Fruit fly (Drosophila melanogaster) whole organism, embryonic: ENCODE results near the gene CG11986.

ENCODE experiments used
- CG10209 ChIP-seq: fragments of 200-800 bp; sonication (Bioruptor generic); optimal IDR thresholded peaks from 3 replicates; lab custom pipeline; 2017; ENCODE audit warnings: missing biosample characterization, mild to moderate bottlenecking, missing genetic modification characterization, missing genetic modification reagents
- CG11504 ChIP-seq: fragments of 200-800 bp; sonication (Bioruptor generic); optimal IDR thresholded peaks from 3 replicates; lab custom pipeline; 2019; ENCODE audit warnings: missing biosample characterization, mild to moderate bottlenecking, missing genetic modification characterization, moderate library complexity
- CG11696 ChIP-seq: fragments of 200-800 bp; sonication (Bioruptor generic); IDR thresholded peaks from 2 replicates; pipeline ENCODE4 v1.3.6; 2022; ENCODE audit warnings: missing biosample characterization, missing genetic modification characterization
- CG12155 ChIP-seq: fragments of 200-800 bp; sonication (Bioruptor generic); optimal IDR thresholded peaks from 3 replicates; lab custom pipeline; 2016; ENCODE audit warnings: missing biosample characterization, missing genetic modification characterization
- CG12391 ChIP-seq: fragments of 200-800 bp; sonication (Bioruptor generic); optimal IDR thresholded peaks from 3 replicates; lab custom pipeline; 2018; ENCODE audit warnings: missing biosample characterization, mild to moderate bottlenecking, missing genetic modification characterization, moderate library complexity
- CG15011 ChIP-seq: fragments of 200-800 bp; sonication (Bioruptor generic); optimal IDR thresholded peaks from 3 replicates; lab custom pipeline; 2018; ENCODE audit warnings: missing biosample characterization, mild to moderate bottlenecking, missing genetic modification characterization
- CG16779 ChIP-seq: fragments of 200-800 bp; sonication (Bioruptor generic); IDR thresholded peaks from 2 replicates; pipeline ENCODE4 v1.3.6; 2022; ENCODE audit warnings: missing biosample characterization, missing genetic modification characterization
- CG17361 ChIP-seq: fragments of 200-800 bp; sonication (Bioruptor generic); IDR thresholded peaks from 3 replicates; pipeline ENCODE4 v1.3.6; 2022; ENCODE audit warnings: missing biosample characterization, missing genetic modification characterization
- CG18599 ChIP-seq: fragments of 200-800 bp; sonication (Bioruptor generic); optimal IDR thresholded peaks from 3 replicates; lab custom pipeline; 2017; ENCODE audit warnings: missing biosample characterization, missing genetic modification characterization, mild to moderate bottlenecking, moderate library complexity, missing genetic modification reagents
- CG18619 ChIP-seq: fragments of 200-800 bp; sonication (Bioruptor generic); optimal IDR thresholded peaks from 3 replicates; lab custom pipeline; 2017; ENCODE audit warnings: missing biosample characterization, mild to moderate bottlenecking, missing genetic modification characterization
- CG3163 ChIP-seq: fragments of 200-800 bp; sonication (Bioruptor generic); optimal IDR thresholded peaks from 3 replicates; lab custom pipeline; 2016; ENCODE audit warnings: missing biosample characterization, missing genetic modification characterization
- CG32767 ChIP-seq: fragments of 200-800 bp; sonication (Bioruptor generic); IDR thresholded peaks from 2 replicates; pipeline ENCODE4 v1.3.6; 2022; ENCODE audit warnings: missing biosample characterization, missing genetic modification characterization
- CG4282 ChIP-seq: fragments of 200-800 bp; sonication (Bioruptor generic); optimal IDR thresholded peaks from 2 replicates; lab custom pipeline; 2016; ENCODE audit warnings: missing biosample characterization, missing genetic modification characterization
- CG6791 ChIP-seq: fragments of 200-800 bp; sonication (Bioruptor generic); IDR thresholded peaks from 3 replicates; pipeline ENCODE4 v1.3.6; 2022; ENCODE audit warnings: missing biosample characterization, missing genetic modification characterization; ENCODE audit not compliant: partially characterized antibody
- CG7271 ChIP-seq: fragments of 200-800 bp; sonication (Bioruptor generic); optimal IDR thresholded peaks from 2 replicates; lab custom pipeline; 2018; ENCODE audit warnings: missing biosample characterization, mild to moderate bottlenecking, missing genetic modification characterization, moderate library complexity
- CG7357 ChIP-seq: fragments of 200-800 bp; sonication (Bioruptor generic); IDR thresholded peaks from 3 replicates; pipeline ENCODE4 v1.3.6; 2022; ENCODE audit warnings: missing biosample characterization, missing genetic modification characterization
- CG7839 ChIP-seq: fragments of 200-800 bp; sonication (Bioruptor generic); optimal IDR thresholded peaks from 3 replicates; lab custom pipeline; 2018; ENCODE audit warnings: missing biosample characterization, mild to moderate bottlenecking, missing genetic modification characterization, moderate library complexity
- CG9817 ChIP-seq: fragments of 200-800 bp; sonication (Bioruptor generic); optimal IDR thresholded peaks from 2 replicates; lab custom pipeline; 2018; ENCODE audit warnings: missing biosample characterization, mild to moderate bottlenecking, missing genetic modification characterization, moderate library complexity
- CG9876 ChIP-seq: fragments of 200-800 bp; sonication (Bioruptor generic); optimal IDR thresholded peaks from 2 replicates; lab custom pipeline; 2016; ENCODE audit warnings: missing biosample characterization, missing genetic modification characterization
- CHES-1-like ChIP-seq: fragments of 200-800 bp; sonication (Bioruptor generic); optimal IDR thresholded peaks from 2 replicates; lab custom pipeline; 2016; ENCODE audit warnings: missing biosample characterization, missing genetic modification characterization
- D19A ChIP-seq: fragments of 200-800 bp; optimal IDR thresholded peaks from 3 replicates; lab custom pipeline; 2019; ENCODE audit warnings: missing biosample characterization, mild to moderate bottlenecking, missing genetic modification characterization, moderate library complexity
- D19B ChIP-seq: fragments of 200-800 bp; sonication (Bioruptor generic); optimal IDR thresholded peaks from 2 replicates; lab custom pipeline; 2017; ENCODE audit warnings: missing biosample characterization, mild to moderate bottlenecking, missing genetic modification characterization
- Dref ChIP-seq: fragments of 200-800 bp; sonication (Bioruptor generic); IDR thresholded peaks from 2 replicates; pipeline ENCODE4 v1.3.6; 2022; ENCODE audit warnings: missing biosample characterization, missing genetic modification characterization
- Eip74EF ChIP-seq, 2 experiments: fragments of 200-800 bp in 1 of 2; fragments of >200 bp in 1 of 2; sonication (Bioruptor generic) in 1 of 2; optimal IDR thresholded peaks; 2 replicates each; lab custom pipeline; 2017 to 2019; ENCODE audit warnings: missing biosample characterization in 2 of 2, missing genetic modification characterization in 2 of 2, mild to moderate bottlenecking in 1 of 2, moderate library complexity in 1 of 2
- Fer1 ChIP-seq: fragments of 200-800 bp; sonication (Bioruptor generic); optimal IDR thresholded peaks from 2 replicates; lab custom pipeline; 2017; ENCODE audit warnings: missing biosample characterization, mild to moderate bottlenecking, missing genetic modification characterization
- HLH3B ChIP-seq: fragments of 200-800 bp; sonication (Bioruptor generic); IDR thresholded peaks from 2 replicates; pipeline ENCODE4 v1.3.6; 2022; ENCODE audit warnings: missing biosample characterization, missing genetic modification characterization
- Lim3 ChIP-seq: fragments of 200-800 bp; sonication (Bioruptor generic); IDR thresholded peaks from 2 replicates; pipeline ENCODE4 v1.3.6; 2022; ENCODE audit warnings: missing biosample characterization, missing genetic modification characterization
- NFAT ChIP-seq: fragments of 200-800 bp; sonication (Bioruptor generic); IDR thresholded peaks from 2 replicates; pipeline ENCODE4 v1.3.6; 2022; ENCODE audit warnings: missing biosample characterization, missing genetic modification characterization
- Rx ChIP-seq: fragments of 200-800 bp; sonication (Bioruptor generic); IDR thresholded peaks from 2 replicates; pipeline ENCODE4 v1.3.6; 2022; ENCODE audit warnings: missing biosample characterization, missing genetic modification characterization
- Scr ChIP-seq: fragments of 200-800 bp; sonication (Bioruptor generic); IDR thresholded peaks from 2 replicates; pipeline ENCODE4 v1.3.6; 2022; ENCODE audit warnings: missing biosample characterization, missing genetic modification characterization; ENCODE audit not compliant: partially characterized antibody
- TFAM ChIP-seq: fragments of 200-800 bp; sonication (Bioruptor generic); optimal IDR thresholded peaks from 2 replicates; lab custom pipeline; 2017; ENCODE audit warnings: missing biosample characterization, missing genetic modification characterization, inconsistent platforms
- Vsx1 ChIP-seq: fragments of 200-800 bp; sonication (Bioruptor generic); optimal IDR thresholded peaks from 2 replicates; lab custom pipeline; 2017; ENCODE audit warnings: missing biosample characterization, mild to moderate bottlenecking, missing genetic modification characterization, missing genetic modification reagents
- bbx ChIP-seq: fragments of 200-800 bp; sonication (Bioruptor generic); IDR thresholded peaks from 2 replicates; pipeline ENCODE4 v1.3.6; 2022; ENCODE audit warnings: missing biosample characterization, missing genetic modification characterization; ENCODE audit not compliant: partially characterized antibody
- cas ChIP-seq: fragments of 200-800 bp; sonication (Bioruptor generic); IDR thresholded peaks from 2 replicates; pipeline ENCODE4 v1.3.6; 2022; ENCODE audit warnings: missing biosample characterization, missing genetic modification characterization
- dimm ChIP-seq: fragments of 200-800 bp; sonication (Bioruptor generic); IDR thresholded peaks from 2 replicates; pipeline ENCODE4 v1.3.6; 2022; ENCODE audit warnings: missing biosample characterization, missing genetic modification characterization
- dmrt11E ChIP-seq: fragments of 200-800 bp; sonication (Bioruptor generic); optimal IDR thresholded peaks from 3 replicates; lab custom pipeline; 2018; ENCODE audit warnings: missing biosample characterization, mild to moderate bottlenecking, missing genetic modification characterization, moderate library complexity
- eyg ChIP-seq: fragments of 200-800 bp; sonication (Bioruptor generic); optimal IDR thresholded peaks from 3 replicates; lab custom pipeline; 2016; ENCODE audit warnings: missing biosample characterization, missing genetic modification characterization
- fd3F ChIP-seq: fragments of 200-800 bp; sonication (Bioruptor generic); optimal IDR thresholded peaks from 2 replicates; lab custom pipeline; 2018; ENCODE audit warnings: missing biosample characterization, mild to moderate bottlenecking, missing genetic modification characterization, moderate library complexity
- kay ChIP-seq: fragments of 200-800 bp; sonication (Bioruptor generic); optimal IDR thresholded peaks from 2 replicates; lab custom pipeline; 2016; ENCODE audit warnings: missing biosample characterization, missing genetic modification characterization
- maf-S ChIP-seq: fragments of 200-800 bp; sonication (Bioruptor generic); optimal IDR thresholded peaks from 2 replicates; lab custom pipeline; 2016; ENCODE audit warnings: missing biosample characterization, missing genetic modification characterization
- mam ChIP-seq: fragments of 200-800 bp; sonication (Bioruptor generic); optimal IDR thresholded peaks from 3 replicates; lab custom pipeline; 2016; ENCODE audit warnings: missing biosample characterization, missing genetic modification characterization
- nau ChIP-seq: fragments of 200-800 bp; sonication (Bioruptor generic); optimal IDR thresholded peaks from 3 replicates; lab custom pipeline; 2017; ENCODE audit warnings: missing biosample characterization, mild to moderate bottlenecking, missing genetic modification characterization, missing genetic modification reagents
- nom ChIP-seq: fragments of 200-800 bp; sonication (Bioruptor generic); optimal IDR thresholded peaks from 2 replicates; lab custom pipeline; 2017; ENCODE audit warnings: missing biosample characterization, missing genetic modification characterization, mild to moderate bottlenecking, moderate library complexity, missing genetic modification reagents
- prd ChIP-seq, 3 experiments: fragments of >200 bp in 2 of 3; fragments of 200-800 bp in 1 of 3; sonication (Bioruptor generic) in 1 of 3; optimal IDR thresholded peaks in 2 of 3; IDR thresholded peaks in 1 of 3; 2 replicates in 2 of 3; 3 replicates in 1 of 3; pipeline versions ENCODE4 v1.3.6 to Lab custom; 2017 to 2022; ENCODE audit warnings: missing biosample characterization in 1 of 3, missing genetic modification characterization in 1 of 3
- sqz ChIP-seq: fragments of 200-800 bp; sonication (Bioruptor generic); optimal IDR thresholded peaks from 3 replicates; lab custom pipeline; 2018; ENCODE audit warnings: missing biosample characterization, mild to moderate bottlenecking, missing genetic modification characterization
- sr ChIP-seq: fragments of 200-800 bp; sonication (Bioruptor generic); IDR thresholded peaks from 3 replicates; pipeline ENCODE4 v1.3.6; 2022; ENCODE audit warnings: missing biosample characterization, missing genetic modification characterization
- stwl ChIP-seq: fragments of 200-800 bp; sonication (Bioruptor generic); optimal IDR thresholded peaks from 3 replicates; lab custom pipeline; 2018; ENCODE audit warnings: missing biosample characterization, mild to moderate bottlenecking, missing genetic modification characterization, moderate library complexity
- tup ChIP-seq: fragments of 200-800 bp; sonication (Bioruptor generic); optimal IDR thresholded peaks from 2 replicates; lab custom pipeline; 2016; ENCODE audit warnings: missing biosample characterization, mild to moderate bottlenecking, missing genetic modification characterization, moderate library complexity
- wdn ChIP-seq: fragments of 200-800 bp; sonication (Bioruptor generic); IDR thresholded peaks from 2 replicates; pipeline ENCODE4 v1.3.6; 2022; ENCODE audit warnings: missing biosample characterization, missing genetic modification characterization
- z ChIP-seq: fragments of 200-800 bp; sonication (Bioruptor generic); IDR thresholded peaks from 3 replicates; pipeline ENCODE4 v1.3.6; 2022; ENCODE audit warnings: missing biosample characterization, missing genetic modification characterization
- zf30C ChIP-seq: fragments of 200-800 bp; sonication (Bioruptor generic); optimal IDR thresholded peaks from 3 replicates; lab custom pipeline; 2018; ENCODE audit warnings: missing biosample characterization, mild to moderate bottlenecking, missing genetic modification characterization

Gene CG11986

dm6 chr3R:8978768-8979167 lies 36.5 kb upstream of the CG11986 start (continued):
- TF ChIP-seq Fer1 (GFP tag; lab: Kevin White, UChicago) (no peak), nau (GFP tag; lab: Kevin White, UChicago) (no peak), cas (no peak), mam (GFP tag; lab: Kevin White, UChicago) (no peak), CG17361 (GFP tag; lab: Robert Waterston, UW) (peak; percentile 57; the same call in 2 of the 3 replicates), bbx (no peak), wdn (GFP tag; lab: Robert Waterston, UW) (no peak), Vsx1 (GFP tag; lab: Kevin White, UChicago) (no peak), CHES-1-like (no peak), CG7271 (no peak), CG7839 (tag; lab: Kevin White, UChicago) (peak; percentile 35), CG6791 (no peak), kay (no peak), CG15011 (GFP tag; lab: Kevin White, UChicago) (no peak), tup (GFP tag; lab: Kevin White, UChicago) (no peak), dimm (GFP tag; lab: Robert Waterston, UW) (no peak), z (no peak), CG9817 (tag; lab: Kevin White, UChicago) (peak; percentile 11), CG12155 (GFP tag; lab: Kevin White, UChicago) (no peak), D19B (GFP tag; lab: Kevin White, UChicago) (no peak), zf30C (GFP tag; lab: Kevin White, UChicago) (no peak), eyg (GFP tag; lab: Kevin White, UChicago) (no peak), fd3F (GFP tag; lab: Kevin White, UChicago) (no peak), stwl (tag; lab: Kevin White, UChicago) (no peak), nom (GFP tag; lab: Kevin White, UChicago) (no peak), CG16779 (GFP tag; lab: Robert Waterston, UW) (no peak), CG18599 (GFP tag; lab: Kevin White, UChicago) (no peak), TFAM (GFP tag; lab: Kevin White, UChicago) (no peak), NFAT (GFP tag; lab: Robert Waterston, UW) (no peak), Eip74EF (GFP tag; optimal IDR thresholded peaks at IDR 0.05; lab: Kevin White, UChicago) (peak in 1 of 2 experiments; percentile 6), sr (no peak), CG4282 (no peak), CG9876 (GFP tag; lab: Kevin White, UChicago) (no peak), CG10209 (peak; percentile 16), sqz (no peak), Dref (no peak), Lim3 (GFP tag; lab: Robert Waterston, UW) (no peak), CG12391 (tag; lab: Kevin White, UChicago) (peak; percentile 32), Scr (no peak), CG7357 (GFP tag; lab: Robert Waterston, UW) (peak; percentile 34; the same call in 1 of the 3 replicates), HLH3B (peak; percentile 71), CG3163 (no peak), D19A (peak; percentile 82), maf-S (GFP tag; lab: Kevin White, UChicago) (no peak), dmrt11E (tag; lab: Kevin White, UChicago) (no peak), CG11504 (tag; lab: Kevin White, UChicago) (peak; percentile 68), CG32767 (GFP tag; lab: Robert Waterston, UW) (no peak), Rx (GFP tag; lab: Robert Waterston, UW) (no peak), CG11696 (GFP tag; lab: Robert Waterston, UW) (no peak), prd (optimal IDR thresholded peaks at IDR 0.05; lab: Kevin White, UChicago) (no peak), prd (GFP tag; IDR thresholded peaks at IDR 0.05; lab: Robert Waterston, UW) (peak; percentile 56), CG18619 (GFP tag; lab: Kevin White, UChicago) (no peak)
